Fruit fly (Drosophila melanogaster): ENCODE results near the gene Or33b.
A peak's percentile ranks its signal among the peaks of the same experiment; 100 is the strongest.

Or33b gene

DNA sequence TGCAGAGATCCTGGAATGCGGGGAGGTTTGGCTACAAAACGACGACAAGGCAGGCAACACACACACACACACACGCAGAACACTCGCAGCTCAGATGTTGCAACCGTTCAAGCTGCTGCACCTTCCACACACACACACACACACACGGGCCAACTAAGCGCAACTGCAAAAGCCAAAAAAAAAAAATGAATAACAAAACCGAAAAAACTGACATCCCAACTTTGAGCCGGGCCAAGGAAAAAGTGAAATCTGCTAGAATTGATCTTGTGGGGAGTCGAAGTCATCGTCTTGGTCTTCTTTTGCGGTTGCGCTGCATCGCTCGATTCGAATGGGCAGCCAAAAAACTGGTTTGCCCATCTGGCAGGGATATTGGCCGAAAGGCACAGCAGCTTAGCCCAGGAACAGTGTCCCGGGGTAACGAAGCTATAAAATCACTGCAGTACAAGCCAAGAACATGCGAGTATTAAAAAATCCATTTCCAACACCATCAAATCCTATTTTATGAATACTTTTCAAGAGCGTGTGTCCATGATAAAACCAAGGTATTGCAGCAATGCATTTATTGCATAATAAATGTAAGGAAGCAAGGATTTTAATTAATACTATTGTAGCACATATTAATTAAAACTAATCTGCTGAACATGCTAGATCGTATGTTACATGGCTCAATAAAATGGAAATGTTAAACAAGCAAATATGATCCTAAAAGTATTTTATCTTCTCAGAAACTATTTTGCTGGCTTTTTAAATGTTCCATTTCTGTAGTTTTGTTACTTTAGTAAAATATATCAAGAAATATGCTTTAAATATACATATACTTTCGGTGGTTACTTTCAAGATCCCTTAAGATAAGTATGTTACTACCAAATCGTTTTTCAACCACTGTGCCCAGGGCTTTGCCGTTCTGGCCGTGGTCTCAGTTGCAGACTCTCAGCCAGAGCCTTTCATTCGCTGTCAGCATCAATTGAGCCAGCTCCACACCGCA is 29.9 kb downstream of the Or33b start:
- no peak for TF ChIP-seq CG14711 (tag; optimal IDR thresholded peaks at IDR 0.05)
- no peak for TF ChIP-seq CG12768 (GFP tag; optimal IDR thresholded peaks at IDR 0.05)
- no peak for TF ChIP-seq CG11617 (GFP tag; optimal IDR thresholded peaks at IDR 0.05)
- no peak for TF ChIP-seq CG7045 (GFP tag; optimal IDR thresholded peaks at IDR 0.05)
- TF ChIP-seq pad (GFP tag; optimal IDR thresholded peaks at IDR 0.05): no peak
- no peak for TF ChIP-seq Crg-1 (GFP tag; optimal IDR thresholded peaks at IDR 0.05)
- no peak for TF ChIP-seq Hr96 (GFP tag; optimal IDR thresholded peaks at IDR 0.05)
- TF ChIP-seq toe (GFP tag; optimal IDR thresholded peaks at IDR 0.05): no peak
- TF ChIP-seq CG5204 (GFP tag; optimal IDR thresholded peaks at IDR 0.05): no peak

DNA sequence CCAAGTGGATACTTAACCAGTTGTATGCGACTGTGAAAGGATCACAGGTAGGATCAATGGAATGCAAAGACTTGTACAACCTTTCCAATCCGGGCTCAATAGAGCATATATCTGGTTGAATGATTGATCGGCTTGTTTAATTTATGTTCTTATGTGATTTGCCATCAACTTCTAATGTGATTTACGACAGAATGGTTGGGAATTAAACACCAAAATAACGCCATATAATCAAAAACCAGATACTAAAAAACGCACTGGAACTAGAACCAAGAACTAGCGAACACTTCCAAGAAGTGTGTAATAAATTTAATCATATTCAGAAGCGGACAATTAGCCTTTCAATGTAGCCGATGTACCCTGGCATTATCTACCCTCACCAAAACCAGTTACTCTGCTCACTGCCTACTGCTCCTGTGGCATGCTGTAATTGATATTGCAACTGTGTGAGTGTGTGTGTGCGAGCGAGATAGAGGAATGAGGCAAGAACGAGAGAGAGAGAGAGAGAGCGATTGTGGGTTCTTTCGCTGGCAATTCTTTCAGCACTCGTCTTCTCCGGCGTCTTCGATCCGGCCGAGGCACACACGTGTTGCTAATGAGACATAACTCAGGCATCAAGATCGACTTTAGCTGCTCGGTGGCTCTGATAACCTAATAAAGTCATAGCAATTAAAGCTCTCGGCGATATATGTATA is 32.7 kb downstream of the Or33b start:
- TF ChIP-seq tj (GFP tag; optimal IDR thresholded peaks at IDR 0.05): no peak
- TF ChIP-seq ovo (GFP tag; optimal IDR thresholded peaks at IDR 0.05): no peak
- TF ChIP-seq pad (GFP tag; optimal IDR thresholded peaks at IDR 0.05): no peak
- TF ChIP-seq cnc (optimal IDR thresholded peaks at IDR 0.05): no peak
- TF ChIP-seq Mnt (GFP tag; optimal IDR thresholded peaks at IDR 0.05): no peak
- no peak for TF ChIP-seq CG14711 (tag; optimal IDR thresholded peaks at IDR 0.05)
- no peak for TF ChIP-seq CG12768 (GFP tag; optimal IDR thresholded peaks at IDR 0.05)
- no peak for TF ChIP-seq CG7045 (GFP tag; optimal IDR thresholded peaks at IDR 0.05)
- no peak for TF ChIP-seq kay (GFP tag; ENCODE audit: borderline replicate concordance)
- no peak for TF ChIP-seq CG11617 (GFP tag; optimal IDR thresholded peaks at IDR 0.05)
- no peak for TF ChIP-seq CG1620 (GFP tag; optimal IDR thresholded peaks at IDR 0.05)
- no peak for TF ChIP-seq Hr96 (GFP tag; optimal IDR thresholded peaks at IDR 0.05)
- TF ChIP-seq CG7101 (tag; optimal IDR thresholded peaks at IDR 0.05): no peak
- no peak for TF ChIP-seq toe (GFP tag; optimal IDR thresholded peaks at IDR 0.05)
- no peak for TF ChIP-seq bab1 (GFP tag; optimal IDR thresholded peaks at IDR 0.05)

- TF ChIP-seq CG11617 (GFP tag; optimal IDR thresholded peaks at IDR 0.05) (no peak), CG7045 (GFP tag; optimal IDR thresholded peaks at IDR 0.05) (no peak), ovo (GFP tag; optimal IDR thresholded peaks at IDR 0.05) (no peak), CG12768 (GFP tag; optimal IDR thresholded peaks at IDR 0.05) (no peak), kay (GFP tag; ENCODE audit: borderline replicate concordance) (no peak), CG7101 (tag; optimal IDR thresholded peaks at IDR 0.05) (no peak)
These were observed 33.4 kb downstream of the Or33b start for dm6 chr2L:11969424-11969823.

dm6 chr2L:11970343-11970742 is 34.4 kb downstream of the Or33b start:
- no peak for TF ChIP-seq bab1 (GFP tag; optimal IDR thresholded peaks at IDR 0.05)
- TF ChIP-seq CG12768 (GFP tag; optimal IDR thresholded peaks at IDR 0.05): no peak
- no peak for TF ChIP-seq ovo (GFP tag; optimal IDR thresholded peaks at IDR 0.05)
- peak; percentile 94 for TF ChIP-seq kay (GFP tag; ENCODE audit: borderline replicate concordance)
- TF ChIP-seq cnc (optimal IDR thresholded peaks at IDR 0.05): no peak
- TF ChIP-seq CG7045 (GFP tag; optimal IDR thresholded peaks at IDR 0.05): no peak
- TF ChIP-seq pad (GFP tag; optimal IDR thresholded peaks at IDR 0.05): no peak
- TF ChIP-seq Hr96 (GFP tag; optimal IDR thresholded peaks at IDR 0.05): no peak
- TF ChIP-seq Crg-1 (GFP tag; optimal IDR thresholded peaks at IDR 0.05): no peak

- TF ChIP-seq Clk (GFP tag; optimal IDR thresholded peaks at IDR 0.05): no peak
- TF ChIP-seq cic (GFP tag; optimal IDR thresholded peaks at IDR 0.05): peak; percentile 8
- peak; percentile 66 for TF ChIP-seq tj (GFP tag; optimal IDR thresholded peaks at IDR 0.05)
- TF ChIP-seq CG11617 (GFP tag; optimal IDR thresholded peaks at IDR 0.05): peak; percentile 7
- TF ChIP-seq CG1620 (GFP tag; optimal IDR thresholded peaks at IDR 0.05): no peak
- TF ChIP-seq CG14711 (tag; optimal IDR thresholded peaks at IDR 0.05): no peak
- TF ChIP-seq toe (GFP tag; optimal IDR thresholded peaks at IDR 0.05): no peak
- no peak for TF ChIP-seq CG5204 (GFP tag; optimal IDR thresholded peaks at IDR 0.05)
- TF ChIP-seq Crg-1 (GFP tag; optimal IDR thresholded peaks at IDR 0.05): no peak
- peak; percentile 11 for TF ChIP-seq CG7101 (tag; optimal IDR thresholded peaks at IDR 0.05)
- peak; percentile 75 for TF ChIP-seq pad (GFP tag; optimal IDR thresholded peaks at IDR 0.05)
- TF ChIP-seq ovo (GFP tag; optimal IDR thresholded peaks at IDR 0.05): peak; percentile 9
- no peak for TF ChIP-seq cnc (optimal IDR thresholded peaks at IDR 0.05)
- no peak for TF ChIP-seq CG12768 (GFP tag; optimal IDR thresholded peaks at IDR 0.05)
- no peak for TF ChIP-seq CG7045 (GFP tag; optimal IDR thresholded peaks at IDR 0.05)
- TF ChIP-seq Hr96 (GFP tag; optimal IDR thresholded peaks at IDR 0.05): no peak
- peak; percentile 22 for TF ChIP-seq bab1 (GFP tag; optimal IDR thresholded peaks at IDR 0.05)
- TF ChIP-seq CG33017 (tag; optimal IDR thresholded peaks at IDR 0.05): peak; percentile 45
- peak; percentile 64 for TF ChIP-seq Mnt (GFP tag; optimal IDR thresholded peaks at IDR 0.05)
- TF ChIP-seq kay (GFP tag; ENCODE audit: borderline replicate concordance): peak; percentile 88
These were observed 34.9 kb downstream of the Or33b start for dm6 chr2L:11970853-11971397.
